Worm (Caenorhabditis elegans) whole organism, early embryonic: ENCODE results near the gene ZK1290.1.

Experiments
- ama-1 ChIP-seq: fragments of 150-350 bp; optimal IDR thresholded peaks from 2 replicates; lab custom pipeline; 2014
- ceh-13 ChIP-seq: fragments of 200-800 bp; sonication (Bioruptor generic); optimal IDR thresholded peaks from 2 replicates; lab custom pipeline; 2018; ENCODE audit warnings: mild to moderate bottlenecking, missing genetic modification characterization, missing compliant biosample characterization
- tbx-37 ChIP-seq: fragments of 200-800 bp; sonication (Bioruptor generic); conservative IDR thresholded peaks from 2 replicates; pipeline ENCODE4 v1.3.6; 2022; ENCODE audit warnings: missing genetic modification reagents, missing genetic modification characterization, missing compliant biosample characterization

DNA sequence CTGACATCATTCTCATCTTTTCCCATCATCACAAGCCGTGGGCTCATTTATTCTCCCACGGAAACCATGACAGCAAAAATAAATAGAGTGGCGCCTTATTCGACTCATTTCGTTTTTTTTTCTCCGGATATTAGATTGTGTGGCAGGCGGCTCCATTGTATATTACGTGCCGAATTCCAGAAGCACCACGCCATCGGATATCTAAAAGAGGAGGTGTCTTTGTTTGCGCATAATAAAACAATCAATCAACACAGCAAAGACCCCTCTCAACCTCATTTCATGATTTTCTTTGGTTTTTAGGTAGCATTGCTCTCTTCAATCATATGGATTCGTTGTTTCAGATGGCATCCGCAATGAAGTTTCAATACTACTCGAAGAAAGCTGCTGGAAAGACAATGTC is 12.5 kb upstream of the ZK1290.1 start, which contains the start of gene tph-1:
- no peak for TF ChIP-seq ceh-13 (GFP tag; lab: Kevin White, UChicago)
- no peak for TF ChIP-seq tbx-37
- no peak for TF ChIP-seq ama-1 (lab: Kevin White, UChicago)
